Worm (Caenorhabditis elegans) whole organism, L4/young adult: Measurements from ENCODE around the gene F56D6.11.

ENCODE experiments used
- W03F9.2 ChIP-seq: fragments of 150-350 bp; optimal IDR thresholded peaks from 2 replicates; lab custom pipeline; 2014; ENCODE audit warnings: missing biosample characterization, missing genetic modification characterization
- dao-5 ChIP-seq: sonication (generic microtip); optimal IDR thresholded peaks from 2 replicates; lab custom pipeline; 2016; ENCODE audit warnings: missing genotype, missing genetic modification characterization, moderate library complexity, missing compliant biosample characterization
- him-1 ChIP-seq: sonication (generic microtip); optimal IDR thresholded peaks from 2 replicates; lab custom pipeline; 2016; ENCODE audit warnings: missing genotype, missing genetic modification reagents, missing genetic modification characterization, missing compliant biosample characterization

DNA sequence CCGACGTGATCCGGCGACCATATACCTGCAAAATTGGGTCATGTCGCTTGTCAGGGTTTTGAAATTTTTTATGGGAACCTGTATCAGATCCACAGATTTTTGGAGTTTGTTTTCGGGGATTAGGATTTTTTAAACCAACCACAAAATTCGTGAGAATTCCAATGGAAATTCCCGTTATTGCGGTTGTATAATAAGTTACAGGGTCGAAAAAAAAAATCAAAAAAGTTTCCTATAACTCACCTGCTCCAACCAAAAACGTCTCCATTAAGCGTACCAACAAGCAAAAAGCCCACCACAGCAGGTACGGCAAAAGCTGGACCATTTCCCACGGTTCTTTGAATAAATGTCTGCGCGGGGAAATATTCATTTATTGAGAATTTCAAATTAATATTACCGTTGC, 43.3 kb downstream of the F56D6.11 start:
- TF ChIP-seq dao-5 (tag; lab: Kevin White, UChicago): no peak
- TF ChIP-seq him-1 (tag; lab: Kevin White, UChicago): no peak
- no peak for TF ChIP-seq W03F9.2 (tag; lab: Kevin White, UChicago)
